Worm (Caenorhabditis elegans): ENCODE measurements around the gene nlp-11.

- no peak for TF ChIP-seq med-1 (GFP tag; optimal IDR thresholded peaks at IDR 0.05; ENCODE audit: insufficient read depth)
- no peak for TF ChIP-seq cog-1 (tag; optimal IDR thresholded peaks at IDR 0.05)
- no peak for TF ChIP-seq flt-1 (GFP tag; IDR thresholded peaks at IDR 0.05)
- TF ChIP-seq ztf-29 (GFP tag; IDR thresholded peaks at IDR 0.05): no peak
Measured at ce11 chrII:9667382-9667781, 24.4 kb downstream of the nlp-11 start, which contains the start of gene ZK1320.11.
